Fruit fly (Drosophila melanogaster) whole organism, embryonic: ENCODE results near the gene CG2247.

Experiments used
- Ada2b ChIP-seq: fragments of 200-800 bp; sonication (Bioruptor generic); IDR thresholded peaks from 2 replicates; pipeline ENCODE4 v1.3.6; 2022; ENCODE audit warnings: missing biosample characterization, missing genetic modification characterization
- BEAF-32 ChIP-seq: fragments of 200-800 bp; sonication (Bioruptor generic); optimal IDR thresholded peaks from 3 replicates; lab custom pipeline; 2017; ENCODE audit warnings: missing biosample characterization, missing genetic modification characterization, mild to moderate bottlenecking, moderate library complexity, missing genetic modification reagents
- Bteb2 ChIP-seq: fragments of 200-800 bp; sonication (Bioruptor generic); optimal IDR thresholded peaks from 2 replicates; lab custom pipeline; 2016; ENCODE audit warnings: missing biosample characterization, missing genetic modification characterization
- CG10366 ChIP-seq: fragments of 200-800 bp; sonication (Bioruptor generic); IDR thresholded peaks from 2 replicates; pipeline ENCODE4 v1.3.6; 2022; ENCODE audit warnings: missing biosample characterization, missing genetic modification characterization
- CG11085 ChIP-seq: fragments of 200-800 bp; sonication (Bioruptor generic); IDR thresholded peaks from 2 replicates; pipeline ENCODE4 v1.3.6; 2022; ENCODE audit warnings: missing biosample characterization, missing genetic modification characterization
- CG11504 ChIP-seq: fragments of 200-800 bp; sonication (Bioruptor generic); optimal IDR thresholded peaks from 3 replicates; lab custom pipeline; 2019; ENCODE audit warnings: missing biosample characterization, mild to moderate bottlenecking, missing genetic modification characterization, moderate library complexity
- CG11560 ChIP-seq: fragments of 200-800 bp; sonication (Bioruptor generic); IDR thresholded peaks from 3 replicates; pipeline ENCODE4 v1.3.6; 2022; ENCODE audit warnings: missing biosample characterization, missing genetic modification characterization
- CG12236 ChIP-seq: fragments of 200-800 bp; sonication (Bioruptor generic); optimal IDR thresholded peaks from 2 replicates; lab custom pipeline; 2016; ENCODE audit warnings: missing biosample characterization, missing genetic modification characterization
- CG1233 ChIP-seq: fragments of 200-800 bp; sonication (Bioruptor generic); optimal IDR thresholded peaks from 4 replicates; lab custom pipeline; 2018; ENCODE audit warnings: missing biosample characterization, mild to moderate bottlenecking, missing genetic modification characterization
- CG13894 ChIP-seq: fragments of 200-800 bp; sonication (Bioruptor generic); optimal IDR thresholded peaks from 3 replicates; lab custom pipeline; 2018; ENCODE audit warnings: missing biosample characterization, mild to moderate bottlenecking, missing genetic modification characterization, moderate library complexity
- CG1602 ChIP-seq: fragments of 200-800 bp; sonication (Bioruptor generic); optimal IDR thresholded peaks from 3 replicates; lab custom pipeline; 2016; ENCODE audit warnings: missing biosample characterization, missing genetic modification characterization
- CG1603 ChIP-seq: fragments of 200-800 bp; sonication (Bioruptor generic); optimal IDR thresholded peaks from 2 replicates; lab custom pipeline; 2019; ENCODE audit warnings: missing biosample characterization, mild to moderate bottlenecking, missing genetic modification characterization, moderate library complexity
- CG18262 ChIP-seq: fragments of 200-800 bp; optimal IDR thresholded peaks from 3 replicates; lab custom pipeline; 2019; ENCODE audit warnings: missing biosample characterization, mild to moderate bottlenecking, missing genetic modification characterization, moderate library complexity
- CG18599 ChIP-seq: fragments of 200-800 bp; sonication (Bioruptor generic); optimal IDR thresholded peaks from 3 replicates; lab custom pipeline; 2017; ENCODE audit warnings: missing biosample characterization, missing genetic modification characterization, mild to moderate bottlenecking, moderate library complexity, missing genetic modification reagents
- CG2678 ChIP-seq: fragments of 200-800 bp; sonication (Bioruptor generic); optimal IDR thresholded peaks from 3 replicates; lab custom pipeline; 2019; ENCODE audit warnings: missing biosample characterization, mild to moderate bottlenecking, missing genetic modification characterization, moderate library complexity
- CG31441 ChIP-seq: fragments of 200-800 bp; sonication (Bioruptor generic); IDR thresholded peaks from 2 replicates; pipeline ENCODE4 v1.3.6; 2022; ENCODE audit warnings: missing biosample characterization, missing genetic modification characterization
- CG32767 ChIP-seq: fragments of 200-800 bp; sonication (Bioruptor generic); IDR thresholded peaks from 2 replicates; pipeline ENCODE4 v1.3.6; 2022; ENCODE audit warnings: missing biosample characterization, missing genetic modification characterization
- CG3847 ChIP-seq: fragments of 200-800 bp; sonication (Bioruptor generic); IDR thresholded peaks from 2 replicates; pipeline ENCODE4 v1.3.6; 2022; ENCODE audit warnings: missing biosample characterization, missing genetic modification characterization
- CG3995 ChIP-seq: fragments of 200-800 bp; sonication (Bioruptor generic); optimal IDR thresholded peaks from 3 replicates; lab custom pipeline; 2016; ENCODE audit warnings: missing biosample characterization, missing genetic modification characterization
- CG4360 ChIP-seq: fragments of 200-800 bp; sonication (Bioruptor generic); IDR thresholded peaks from 2 replicates; pipeline ENCODE4 v1.3.6; 2022; ENCODE audit warnings: missing biosample characterization, missing genetic modification characterization
- CG43689 ChIP-seq: fragments of 200-800 bp; sonication (Bioruptor generic); IDR thresholded peaks from 2 replicates; pipeline ENCODE4 v1.3.6; 2022; ENCODE audit warnings: missing biosample characterization, missing genetic modification characterization
- CG4820 ChIP-seq: fragments of 200-800 bp; sonication (Bioruptor generic); optimal IDR thresholded peaks from 3 replicates; lab custom pipeline; 2016; ENCODE audit warnings: missing biosample characterization, missing genetic modification characterization
- CG7372 ChIP-seq: fragments of 200-800 bp; sonication (Bioruptor generic); IDR thresholded peaks from 2 replicates; pipeline ENCODE4 v1.3.6; 2022; ENCODE audit warnings: missing biosample characterization, missing genetic modification characterization
- CG7745 ChIP-seq: fragments of 200-800 bp; sonication (Bioruptor generic); optimal IDR thresholded peaks from 2 replicates; lab custom pipeline; 2018; ENCODE audit warnings: missing biosample characterization, mild to moderate bottlenecking, missing genetic modification characterization, moderate library complexity
- CG7928 ChIP-seq: fragments of 200-800 bp; sonication (Bioruptor generic); optimal IDR thresholded peaks from 2 replicates; lab custom pipeline; 2017; ENCODE audit warnings: missing biosample characterization, mild to moderate bottlenecking, missing genetic modification characterization
- CG7987 ChIP-seq: fragments of 200-800 bp; sonication (Bioruptor generic); optimal IDR thresholded peaks from 2 replicates; lab custom pipeline; 2018; ENCODE audit warnings: missing biosample characterization, mild to moderate bottlenecking, missing genetic modification characterization, moderate library complexity
- Doc2 ChIP-seq: fragments of 200-800 bp; sonication (Bioruptor generic); IDR thresholded peaks from 2 replicates; pipeline ENCODE4 v1.3.6; 2022; ENCODE audit warnings: missing biosample characterization, missing genetic modification characterization
- HmgZ ChIP-seq: fragments of 200-800 bp; sonication (Bioruptor generic); optimal IDR thresholded peaks from 2 replicates; lab custom pipeline; 2018; ENCODE audit warnings: missing biosample characterization, mild to moderate bottlenecking, missing genetic modification characterization
- Jarid2 ChIP-seq: fragments of 200-800 bp; sonication (Bioruptor generic); optimal IDR thresholded peaks from 3 replicates; lab custom pipeline; 2017; ENCODE audit warnings: mild to moderate bottlenecking, missing biosample characterization, missing genetic modification reagents, missing genetic modification characterization
- Lim3 ChIP-seq: fragments of 200-800 bp; sonication (Bioruptor generic); IDR thresholded peaks from 2 replicates; pipeline ENCODE4 v1.3.6; 2022; ENCODE audit warnings: missing biosample characterization, missing genetic modification characterization
- Mrtf ChIP-seq: fragments of 200-800 bp; sonication (Bioruptor generic); IDR thresholded peaks from 3 replicates; pipeline ENCODE4 v1.3.6; 2022; ENCODE audit warnings: missing biosample characterization, missing genetic modification characterization
- NC2α ChIP-seq: fragments of 200-800 bp; sonication (Bioruptor generic); optimal IDR thresholded peaks from 2 replicates; lab custom pipeline; 2016; ENCODE audit warnings: missing biosample characterization, missing genetic modification characterization
- Nf-YC ChIP-seq: fragments of 200-800 bp; optimal IDR thresholded peaks from 3 replicates; lab custom pipeline; 2019; ENCODE audit warnings: missing biosample characterization, mild to moderate bottlenecking, missing genetic modification characterization, moderate library complexity
- YL-1 ChIP-seq: fragments of 200-800 bp; sonication (Bioruptor generic); optimal IDR thresholded peaks from 3 replicates; lab custom pipeline; 2017; ENCODE audit warnings: missing biosample characterization, mild to moderate bottlenecking, missing genetic modification characterization
- amos ChIP-seq: fragments of 200-800 bp; sonication (Bioruptor generic); IDR thresholded peaks from 2 replicates; pipeline ENCODE4 v1.3.6; 2022; ENCODE audit warnings: missing biosample characterization, missing genetic modification characterization; ENCODE audit not compliant: partially characterized antibody
- btn ChIP-seq: fragments of 200-800 bp; sonication (Bioruptor generic); optimal IDR thresholded peaks from 2 replicates; lab custom pipeline; 2016; ENCODE audit warnings: missing biosample characterization, missing genetic modification characterization
- dpn ChIP-seq, 2 experiments: fragments of 200-800 bp; sonication (Bioruptor generic); optimal IDR thresholded peaks; 3 replicates each; lab custom pipeline; 2016; ENCODE audit warnings: missing biosample characterization in 2 of 2, missing genetic modification characterization in 2 of 2
- en ChIP-seq: fragments of 200-800 bp; sonication (Bioruptor generic); optimal IDR thresholded peaks from 2 replicates; lab custom pipeline; 2016; ENCODE audit warnings: missing biosample characterization, missing genetic modification characterization
- fd96Cb ChIP-seq: fragments of 200-800 bp; sonication (Bioruptor generic); optimal IDR thresholded peaks from 2 replicates; lab custom pipeline; 2018; ENCODE audit warnings: missing biosample characterization, mild to moderate bottlenecking, missing genetic modification characterization, moderate library complexity
- fu2 ChIP-seq: fragments of 200-800 bp; sonication (Bioruptor generic); optimal IDR thresholded peaks from 2 replicates; lab custom pipeline; 2016; ENCODE audit warnings: missing biosample characterization, missing genetic modification characterization
- gcm ChIP-seq: fragments of 200-800 bp; sonication (Bioruptor generic); optimal IDR thresholded peaks from 2 replicates; lab custom pipeline; 2019; ENCODE audit warnings: missing biosample characterization, mild to moderate bottlenecking, missing genetic modification characterization, moderate library complexity
- gsb-n ChIP-seq: fragments of 200-800 bp; sonication (Bioruptor generic); optimal IDR thresholded peaks from 3 replicates; lab custom pipeline; 2018; ENCODE audit warnings: missing biosample characterization, mild to moderate bottlenecking, missing genetic modification characterization
- kah ChIP-seq: fragments of 200-800 bp; sonication (Bioruptor generic); optimal IDR thresholded peaks from 2 replicates; lab custom pipeline; 2018; ENCODE audit warnings: missing biosample characterization, mild to moderate bottlenecking, missing genetic modification characterization
- nau ChIP-seq: fragments of 200-800 bp; sonication (Bioruptor generic); optimal IDR thresholded peaks from 3 replicates; lab custom pipeline; 2017; ENCODE audit warnings: missing biosample characterization, mild to moderate bottlenecking, missing genetic modification characterization, missing genetic modification reagents
- seq ChIP-seq: fragments of 200-800 bp; sonication (Bioruptor generic); IDR thresholded peaks from 2 replicates; pipeline ENCODE4 v1.3.6; 2022; ENCODE audit warnings: missing biosample characterization, missing genetic modification characterization
- slp2 ChIP-seq: fragments of 200-800 bp; sonication (Bioruptor generic); optimal IDR thresholded peaks from 2 replicates; lab custom pipeline; 2016; ENCODE audit warnings: missing biosample characterization, missing genetic modification characterization
- ssp ChIP-seq: fragments of 200-800 bp; sonication (Bioruptor generic); IDR thresholded peaks from 2 replicates; pipeline ENCODE4 v1.3.6; 2022; ENCODE audit warnings: missing biosample characterization, missing genetic modification characterization
- tio ChIP-seq: fragments of 200-800 bp; sonication (Bioruptor generic); optimal IDR thresholded peaks from 2 replicates; lab custom pipeline; 2017; ENCODE audit warnings: missing biosample characterization, missing genetic modification characterization, inconsistent platforms
- zen ChIP-seq: fragments of 200-800 bp; sonication (Bioruptor generic); optimal IDR thresholded peaks from 3 replicates; lab custom pipeline; 2018; ENCODE audit warnings: missing biosample characterization, mild to moderate bottlenecking, missing genetic modification characterization, moderate library complexity

Gene CG2247

DNA sequence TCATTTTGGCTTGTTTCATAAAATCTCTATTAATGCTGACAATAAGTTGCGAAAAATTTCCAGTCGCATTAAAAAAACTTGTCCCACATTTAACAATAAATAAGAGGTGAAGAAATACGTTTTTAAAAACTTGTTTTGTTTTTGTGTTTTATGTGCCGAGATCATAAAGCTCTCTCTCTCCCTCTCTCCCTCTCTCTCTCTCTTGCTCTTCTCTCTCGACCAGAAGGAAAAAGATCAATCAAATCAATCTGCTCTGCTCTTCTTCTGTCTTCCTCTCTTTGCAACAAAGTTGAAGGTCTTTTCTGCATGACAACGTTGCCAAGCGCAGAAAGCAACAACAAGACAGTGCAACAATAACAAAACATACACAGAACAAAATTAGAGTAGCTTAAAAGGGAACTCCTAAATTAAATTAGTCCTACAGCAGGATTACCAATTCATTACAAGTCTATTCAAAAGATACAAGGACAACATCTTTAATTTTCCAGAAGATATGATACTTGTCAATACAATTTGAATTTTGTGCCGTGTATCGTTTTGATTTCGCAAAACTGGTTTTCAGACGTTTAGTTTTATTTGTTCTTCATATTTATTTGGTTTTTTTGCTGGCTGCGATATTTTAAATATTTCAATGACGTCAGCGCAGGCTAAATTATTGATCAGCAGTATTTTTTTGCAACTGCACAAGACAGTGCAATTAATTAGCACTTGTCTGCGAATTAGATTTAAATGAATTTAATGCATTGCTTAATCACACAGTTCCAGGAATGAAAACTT, 11.4 kb upstream of the CG2247 start (continued):
- TF ChIP-seq btn (GFP tag; lab: Kevin White, UChicago) = peak; percentile 44
- TF ChIP-seq dpn (GFP tag; optimal IDR thresholded peaks at IDR 0.05; lab: Kevin White, UChicago) = peak in 1 of 2 experiments; percentile 73
- no peak for TF ChIP-seq kah (GFP tag; lab: Kevin White, UChicago)
- peak; percentile 70 for TF ChIP-seq CG1603 (tag; lab: Kevin White, UChicago)
- TF ChIP-seq CG1602 (GFP tag; lab: Kevin White, UChicago) = peak; percentile 46
- TF ChIP-seq CG43689 = peak; percentile 59; the same call in 1 of the 2 replicates
- TF ChIP-seq CG18262 (tag; lab: Kevin White, UChicago) = peak; percentile 58
- no peak for TF ChIP-seq gsb-n (tag; lab: Kevin White, UChicago)
- no peak for TF ChIP-seq YL-1
- TF ChIP-seq CG3847 (GFP tag; lab: Robert Waterston, UW) = peak; percentile 74
- TF ChIP-seq CG7372 (GFP tag; lab: Robert Waterston, UW) = peak; percentile 59; the same call in 1 of the 2 replicates
- no peak for TF ChIP-seq CG7745 (tag; lab: Kevin White, UChicago)
- TF ChIP-seq ssp (GFP tag; lab: Robert Waterston, UW) = peak; percentile 44
- TF ChIP-seq Ada2b (GFP tag; lab: Robert Waterston, UW) = peak; percentile 87
- TF ChIP-seq CG31441 (GFP tag; lab: Robert Waterston, UW) = peak; percentile 73
- TF ChIP-seq CG32767 (GFP tag; lab: Robert Waterston, UW) = peak; percentile 54
- TF ChIP-seq CG4360 (GFP tag; lab: Robert Waterston, UW) = 0 out of 2 replicates have a peak, but pooled peaks have one; percentile 13
- no peak for TF ChIP-seq Jarid2 (GFP tag; lab: Kevin White, UChicago)
- peak; percentile 78 for TF ChIP-seq seq
- peak; percentile 76; the same call in 2 of the 3 replicates for TF ChIP-seq Mrtf (GFP tag; lab: Robert Waterston, UW)
- no peak for TF ChIP-seq tio
- no peak for TF ChIP-seq BEAF-32
- TF ChIP-seq fu2 (GFP tag; lab: Kevin White, UChicago) = peak; percentile 61
- no peak for TF ChIP-seq NC2α (GFP tag; lab: Kevin White, UChicago)
- TF ChIP-seq CG12236 (GFP tag; lab: Kevin White, UChicago) = peak; percentile 49
- peak; percentile 77 for TF ChIP-seq Bteb2 (GFP tag; lab: Kevin White, UChicago)
- peak; percentile 76 for TF ChIP-seq CG10366
- TF ChIP-seq HmgZ (tag; lab: Kevin White, UChicago) = peak; percentile 59
- TF ChIP-seq CG11504 (tag; lab: Kevin White, UChicago) = peak; percentile 75
- peak; percentile 9 for TF ChIP-seq nau (GFP tag; lab: Kevin White, UChicago)
- TF ChIP-seq CG13894 (tag; lab: Kevin White, UChicago) = peak; percentile 18
- TF ChIP-seq CG4820 (GFP tag; lab: Kevin White, UChicago) = peak; percentile 55
- TF ChIP-seq fd96Cb (tag; lab: Kevin White, UChicago) = peak; percentile 67
- TF ChIP-seq gcm = peak; percentile 42
- TF ChIP-seq CG11085 = peak; percentile 59; the same call in 1 of the 2 replicates
- peak; percentile 72 for TF ChIP-seq CG18599
- no peak for TF ChIP-seq CG7928
- TF ChIP-seq Nf-YC (tag; lab: Kevin White, UChicago) = peak; percentile 58
- TF ChIP-seq en (GFP tag; lab: Kevin White, UChicago) = peak; percentile 47
- peak; percentile 60 for TF ChIP-seq slp2 (GFP tag; lab: Kevin White, UChicago)
- peak; percentile 66 for TF ChIP-seq CG1233 (GFP tag; lab: Kevin White, UChicago)
- TF ChIP-seq CG3995 (GFP tag; lab: Kevin White, UChicago) = no peak
- TF ChIP-seq CG2678 (tag; lab: Kevin White, UChicago) = peak; percentile 80
- no peak for TF ChIP-seq Lim3 (GFP tag; lab: Robert Waterston, UW)
- no peak for TF ChIP-seq CG11560
- TF ChIP-seq Doc2 = no peak; the same call in 1 of the 2 replicates
- no peak for TF ChIP-seq amos (GFP tag; lab: Robert Waterston, UW)
- no peak for TF ChIP-seq zen (tag; lab: Kevin White, UChicago)
- TF ChIP-seq CG7987 = peak; percentile 59
